Fruit fly (Drosophila melanogaster) whole organism: Measurements from ENCODE around the gene Pcyt1.

Experiments
- CG8478 ChIP-seq: fragments of >200 bp; optimal IDR thresholded peaks from 2 replicates; lab custom pipeline; 2018; ENCODE audit warnings: inconsistent platforms
- Dll ChIP-seq: fragments of >200 bp; optimal IDR thresholded peaks from 2 replicates; lab custom pipeline; 2017
- EcR ChIP-seq, 2 experiments: fragments of >200 bp; optimal IDR thresholded peaks; 2 replicates each; lab custom pipeline; 2017; ENCODE audit warnings: missing biosample characterization in 2 of 2, missing genetic modification characterization in 2 of 2, missing genetic modification reagents in 2 of 2
- pan ChIP-seq: fragments of >200 bp; optimal IDR thresholded peaks from 2 replicates; lab custom pipeline; 2017
- psq ChIP-seq: fragments of >200 bp; optimal IDR thresholded peaks from 2 replicates; lab custom pipeline; 2017
- usp ChIP-seq: fragments of >200 bp; optimal IDR thresholded peaks from 2 replicates; lab custom pipeline; 2017; ENCODE audit warnings: missing biosample characterization, missing genetic modification characterization, mixed read lengths

Gene Pcyt1

DNA sequence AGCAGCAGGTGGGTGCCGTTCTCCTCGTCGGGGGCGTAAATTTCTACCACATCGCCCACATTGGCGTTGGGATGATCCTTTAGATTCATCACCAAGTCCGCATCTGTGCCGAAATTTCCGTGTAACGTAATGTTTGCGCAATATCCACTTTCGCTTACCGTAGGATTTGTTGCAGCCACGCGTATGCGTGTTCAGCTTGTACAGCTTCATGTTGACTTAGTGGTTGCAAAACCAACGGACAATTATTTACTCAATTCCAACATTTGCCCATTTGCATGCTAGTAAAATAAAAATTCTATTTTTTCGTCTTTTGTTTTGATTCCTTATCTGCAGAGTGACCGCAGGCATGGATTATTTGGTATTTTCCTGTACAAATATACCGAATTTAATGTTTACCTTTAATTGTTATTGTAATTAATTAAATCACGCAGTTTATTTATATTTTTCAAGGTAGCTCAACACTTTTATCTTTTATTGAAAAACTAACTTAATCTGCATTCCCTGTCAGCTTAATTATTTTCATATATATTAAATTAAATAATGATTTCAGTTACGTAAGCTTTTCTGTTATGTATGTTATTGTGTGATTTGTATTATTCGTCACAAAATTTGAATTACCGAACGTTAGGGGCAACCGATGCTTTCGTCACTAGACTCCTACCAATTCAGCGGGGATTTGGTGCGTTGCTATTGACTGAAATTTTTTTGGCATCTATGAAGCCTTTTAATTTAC lies 12.0 kb upstream of the Pcyt1 start, which contains the start of gene Iml1:
Iml1 (minus strand) TSS at position 336 of the 733 bp plus-strand sequence.
- TF ChIP-seq usp (GFP tag; lab: Kevin White, UChicago) (no peak), EcR (GFP tag; optimal IDR thresholded peaks at IDR 0.05; lab: Kevin White, UChicago) (no peak), CG8478 (no peak), Dll (lab: Kevin White, UChicago) (no peak), pan (no peak), psq (lab: Kevin White, UChicago) (no peak)

DNA sequence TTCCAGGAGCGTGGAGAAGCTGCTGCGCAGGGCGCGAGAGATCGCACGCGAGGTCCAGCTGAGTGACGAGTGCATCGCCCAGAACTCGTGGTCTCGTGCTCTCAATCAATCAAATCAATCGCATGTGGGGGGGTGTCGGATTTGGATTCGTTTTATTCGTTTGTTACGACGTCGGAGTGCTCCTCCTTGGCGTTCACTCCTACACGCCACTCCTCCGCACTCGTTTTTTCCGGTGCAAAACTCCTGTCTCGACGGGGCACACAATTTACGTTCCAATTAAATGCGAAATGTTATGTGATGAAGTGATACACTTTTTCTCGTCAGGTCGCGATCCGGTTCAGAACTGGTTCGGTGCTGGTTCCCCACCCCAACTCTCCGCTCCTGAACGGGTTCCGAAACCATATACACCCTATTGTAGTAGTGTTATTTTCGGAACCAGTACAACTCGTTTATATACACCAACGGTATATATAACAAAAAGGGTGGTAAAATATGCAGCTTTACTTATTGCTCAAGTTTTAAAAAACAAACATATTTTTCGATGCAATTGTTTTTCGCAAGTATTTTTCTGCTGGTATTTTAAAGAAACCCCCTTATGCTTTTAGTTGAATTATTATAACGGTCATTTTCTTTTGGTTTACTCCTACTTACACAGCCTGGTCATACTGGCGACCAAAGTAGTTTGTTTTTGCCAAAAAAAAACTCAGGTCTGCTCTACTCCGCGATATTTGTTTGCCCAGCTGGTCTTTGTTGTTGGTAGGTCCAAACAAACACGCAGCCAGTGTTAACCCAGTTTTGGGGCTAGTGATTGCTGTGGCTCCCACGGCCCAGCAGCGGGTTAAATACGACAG lies 9.2 kb upstream of the Pcyt1 start, which contains the start of the genes CG12091 and pns:
CG12091 (minus strand) TSS at position 349 of the 851 bp plus-strand sequence.
pns (plus strand) TSS at position 651 of the 851 bp plus-strand sequence.
- no peak for TF ChIP-seq usp (GFP tag; lab: Kevin White, UChicago)
- no peak for TF ChIP-seq Dll (lab: Kevin White, UChicago)
- no peak for TF ChIP-seq EcR (GFP tag; optimal IDR thresholded peaks at IDR 0.05; lab: Kevin White, UChicago)
- TF ChIP-seq pan = no peak
- TF ChIP-seq psq (lab: Kevin White, UChicago) = no peak
- no peak for TF ChIP-seq CG8478

DNA sequence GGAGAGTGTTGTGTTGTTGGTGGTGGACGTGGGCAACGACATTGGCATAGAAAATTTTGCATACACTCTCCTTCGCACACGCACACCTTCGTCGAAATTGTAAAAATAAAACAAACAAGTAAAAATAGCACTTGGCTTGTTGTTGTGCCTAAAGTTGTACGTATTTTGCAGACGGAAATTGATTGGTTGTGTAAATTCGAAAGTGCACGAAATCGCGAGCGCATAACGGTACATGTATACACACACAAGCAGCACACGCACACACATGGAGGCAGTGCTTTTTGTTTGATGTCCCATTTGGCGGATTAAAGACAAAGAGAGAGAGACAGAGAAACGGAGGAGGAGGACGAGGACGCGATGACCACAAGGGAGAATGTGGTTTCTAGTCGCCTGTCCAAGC lies 8.5 kb upstream of the Pcyt1 start:
- no peak for TF ChIP-seq EcR (GFP tag; optimal IDR thresholded peaks at IDR 0.05; lab: Kevin White, UChicago)
- TF ChIP-seq pan = no peak
- TF ChIP-seq CG8478 = no peak
- TF ChIP-seq Dll (lab: Kevin White, UChicago) = no peak

DNA sequence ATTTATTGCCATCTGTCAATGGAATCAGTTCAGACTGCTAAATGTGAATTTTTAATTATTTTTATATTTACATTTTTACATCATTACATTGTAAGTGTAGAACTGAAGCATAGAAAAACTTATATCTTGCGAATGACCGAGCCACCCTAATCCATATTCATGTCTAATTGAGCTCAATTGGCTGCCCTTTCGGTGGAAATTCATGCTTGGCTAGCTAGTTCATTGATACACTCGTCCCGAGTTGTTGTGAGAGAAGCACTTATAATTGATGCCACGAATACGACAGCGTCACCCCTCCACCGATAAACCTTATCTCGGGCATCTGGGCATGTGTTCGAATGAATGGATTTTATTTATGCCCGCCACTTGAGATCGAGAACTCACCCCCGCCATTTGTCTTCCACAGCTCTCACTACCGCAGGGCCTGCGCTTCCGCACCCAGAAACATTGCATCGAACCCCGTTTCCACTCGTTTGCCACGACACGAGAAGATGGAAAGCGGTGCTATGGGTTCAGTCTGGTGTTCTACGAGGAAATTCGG lies 7.5 kb upstream of the Pcyt1 start:
- TF ChIP-seq usp (GFP tag; lab: Kevin White, UChicago) (no peak), EcR (GFP tag; optimal IDR thresholded peaks at IDR 0.05; lab: Kevin White, UChicago) (no peak), psq (lab: Kevin White, UChicago) (no peak), CG8478 (no peak), Dll (lab: Kevin White, UChicago) (no peak), pan (no peak)

DNA sequence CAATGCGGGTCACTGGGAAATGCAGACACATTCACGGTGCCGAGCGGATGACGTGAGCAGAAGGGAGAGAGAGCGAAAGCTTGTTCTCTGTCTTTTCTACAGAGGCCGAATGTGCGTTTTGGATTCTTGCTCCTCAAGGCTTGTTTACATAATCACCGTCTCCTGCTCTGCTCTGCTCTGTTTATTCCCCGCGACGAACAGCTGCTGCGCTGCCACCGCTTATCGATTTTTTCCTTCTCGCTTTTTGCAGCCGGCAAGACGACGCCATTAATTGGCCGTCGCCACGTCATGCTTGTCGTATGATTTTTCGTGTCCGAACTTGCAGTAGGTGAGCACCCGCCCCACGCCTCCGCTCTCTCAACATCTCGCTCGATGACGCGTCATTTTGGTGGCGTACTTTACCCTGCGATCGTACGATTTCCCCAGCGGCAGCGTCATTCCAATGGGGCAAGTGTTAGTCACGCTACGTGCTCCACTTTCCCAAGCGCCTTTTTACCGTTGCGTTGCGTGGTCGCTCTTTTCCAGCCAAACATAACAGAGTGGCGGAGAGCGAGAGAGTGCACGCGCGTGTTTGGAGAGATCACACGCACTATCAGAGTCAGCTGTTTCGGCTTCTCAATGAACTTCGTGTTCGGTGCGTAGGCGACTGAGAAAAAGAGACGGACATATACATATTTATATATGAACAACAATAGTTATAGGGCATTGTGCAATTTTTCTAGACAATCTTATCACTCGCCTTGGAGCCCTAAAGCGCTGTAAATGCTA lies 641 bp downstream of the Pcyt1 start:
- TF ChIP-seq Dll (lab: Kevin White, UChicago) (peak; percentile 77), EcR (GFP tag; optimal IDR thresholded peaks at IDR 0.05; lab: Kevin White, UChicago) (no peak)

DNA sequence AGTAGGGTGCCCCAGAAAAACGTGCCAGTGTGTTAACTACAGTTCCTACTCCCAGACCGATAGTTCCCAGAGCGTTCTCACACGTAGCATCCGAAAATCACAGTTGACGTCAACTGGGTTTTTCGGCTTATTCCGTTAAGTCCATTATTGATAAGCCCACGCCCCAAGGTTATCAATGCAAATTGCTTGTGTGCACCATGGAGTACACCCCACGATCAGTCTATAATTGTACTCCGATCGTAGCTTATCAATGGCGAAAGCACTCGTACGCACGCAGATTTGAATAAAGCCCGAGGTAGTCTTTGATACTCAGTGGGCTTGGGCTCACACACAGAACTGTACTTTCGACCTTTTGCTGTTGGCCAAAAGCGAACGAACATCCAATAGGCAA lies 1.2 kb downstream of the Pcyt1 start:
- TF ChIP-seq Dll (lab: Kevin White, UChicago) (no peak), usp (GFP tag; lab: Kevin White, UChicago) (no peak), EcR (GFP tag; optimal IDR thresholded peaks at IDR 0.05; lab: Kevin White, UChicago) (no peak)

DNA sequence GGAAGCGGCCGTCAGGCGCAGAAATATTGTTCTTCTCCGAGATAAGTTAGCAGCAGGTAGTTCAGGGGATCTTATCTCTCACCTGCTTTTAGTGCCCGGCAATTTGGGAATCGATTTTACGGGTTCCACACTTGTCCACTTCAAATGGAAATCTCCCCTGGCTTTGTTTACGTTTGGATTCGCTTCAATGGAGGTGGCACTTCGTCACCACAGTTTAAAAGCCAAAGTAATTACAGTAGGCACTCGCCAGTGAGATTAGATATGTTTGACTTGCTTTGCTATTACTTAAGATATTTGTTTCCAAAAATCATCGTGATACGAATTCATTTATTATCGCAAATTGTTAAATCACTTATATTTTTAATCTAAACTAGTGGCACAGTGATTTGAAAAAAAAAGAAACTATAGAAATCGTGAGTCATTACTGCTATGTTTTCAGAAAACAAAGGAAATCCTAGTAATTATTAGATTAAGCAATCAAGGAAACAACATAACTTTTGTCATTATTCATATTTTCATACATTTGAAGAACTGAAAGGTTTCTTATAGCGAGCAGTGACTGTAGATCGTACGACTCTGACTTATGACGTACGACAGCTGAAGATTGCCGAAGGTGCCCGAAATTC lies 2.6 kb downstream of the Pcyt1 start:
- TF ChIP-seq EcR (GFP tag; optimal IDR thresholded peaks at IDR 0.05; lab: Kevin White, UChicago) (no peak), CG8478 (no peak), pan (no peak), psq (lab: Kevin White, UChicago) (no peak), usp (GFP tag; lab: Kevin White, UChicago) (no peak), Dll (lab: Kevin White, UChicago) (no peak)

DNA sequence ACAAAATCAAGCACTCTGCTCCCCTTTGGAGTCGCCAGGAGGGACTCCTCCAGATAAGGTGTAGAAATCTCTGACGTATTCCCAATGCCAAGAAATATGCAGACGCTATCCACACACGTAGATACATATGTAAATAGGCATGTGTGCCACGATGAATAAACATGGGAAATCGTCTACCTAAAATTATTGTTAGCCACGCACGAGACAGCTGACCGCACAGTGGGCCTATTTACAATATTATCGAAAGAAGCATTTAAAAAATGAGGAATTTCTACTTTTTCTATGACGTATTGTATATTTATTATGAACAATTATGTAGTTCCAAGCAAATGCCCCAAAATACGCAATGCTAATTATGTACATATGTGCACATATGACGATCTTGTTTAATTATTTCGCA lies 3.3 kb downstream of the Pcyt1 start:
- no peak for TF ChIP-seq pan
- TF ChIP-seq CG8478 = no peak
- no peak for TF ChIP-seq EcR (GFP tag; optimal IDR thresholded peaks at IDR 0.05; lab: Kevin White, UChicago)
- TF ChIP-seq Dll (lab: Kevin White, UChicago) = no peak
- no peak for TF ChIP-seq psq (lab: Kevin White, UChicago)
- no peak for TF ChIP-seq usp (GFP tag; lab: Kevin White, UChicago)

DNA sequence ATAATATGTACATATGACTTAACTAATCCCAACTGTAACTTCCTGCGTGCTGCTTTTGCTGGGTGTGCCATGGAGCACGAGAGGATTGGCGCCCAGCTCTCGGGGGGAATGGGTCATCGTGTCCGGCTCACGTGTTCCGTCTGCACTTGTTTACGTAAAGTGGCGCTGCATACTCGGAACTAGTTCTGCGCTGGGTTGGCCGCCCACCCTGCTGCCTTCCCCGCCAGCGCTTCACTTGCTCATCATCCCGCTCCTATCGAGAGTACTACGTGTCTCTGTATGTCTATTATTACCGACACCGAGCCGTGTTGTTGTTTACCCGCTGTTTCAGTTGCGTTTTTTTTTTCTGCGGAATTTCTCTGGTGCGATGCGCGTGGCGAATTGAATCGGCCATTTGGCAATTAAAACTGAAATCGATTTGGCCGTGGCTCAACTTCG lies 3.8 kb downstream of the Pcyt1 start:
- TF ChIP-seq EcR (GFP tag; optimal IDR thresholded peaks at IDR 0.05; lab: Kevin White, UChicago) (no peak), usp (GFP tag; lab: Kevin White, UChicago) (no peak)

DNA sequence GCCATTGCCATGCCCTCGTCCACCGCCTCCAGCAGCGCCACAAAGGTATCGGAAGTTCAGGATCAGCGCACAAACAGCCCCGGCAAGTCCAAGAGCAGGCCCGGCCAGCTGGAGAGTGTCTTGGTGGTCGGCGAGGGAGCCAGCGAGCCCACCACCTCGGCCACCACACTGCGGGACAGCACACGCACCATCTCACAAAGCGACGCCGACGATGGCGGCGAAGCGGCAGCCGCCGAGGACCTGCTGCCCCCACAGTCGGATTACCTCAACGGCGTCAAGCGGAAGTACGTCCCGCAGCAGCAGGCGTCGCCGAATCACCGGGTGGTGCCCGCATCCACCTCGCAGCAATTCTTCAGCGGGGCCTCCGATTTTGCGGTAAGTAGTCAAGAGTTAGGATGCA lies 5.0 kb downstream of the Pcyt1 start:
- TF ChIP-seq Dll (lab: Kevin White, UChicago) (no peak), psq (lab: Kevin White, UChicago) (no peak), usp (GFP tag; lab: Kevin White, UChicago) (no peak), CG8478 (no peak), EcR (GFP tag; optimal IDR thresholded peaks at IDR 0.05; lab: Kevin White, UChicago) (no peak), pan (no peak)

DNA sequence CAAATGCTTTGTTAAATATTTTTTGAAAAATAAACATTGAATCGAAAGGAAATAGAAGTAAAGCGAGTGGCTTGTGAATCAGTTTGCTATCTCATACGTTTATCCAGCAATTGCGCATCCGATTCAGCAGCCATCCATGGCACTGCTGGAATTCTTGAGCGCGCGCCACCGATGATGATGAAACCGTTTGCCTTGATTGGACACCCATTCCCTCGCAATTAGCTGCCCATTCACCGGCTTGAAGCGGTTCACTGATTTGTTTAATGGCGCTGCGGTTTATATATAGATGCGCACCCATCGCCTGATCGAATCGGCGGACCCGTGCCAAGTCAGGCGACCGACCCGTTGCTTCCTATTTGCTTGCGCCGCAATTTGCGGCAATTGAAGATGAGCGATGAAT lies 7.3 kb downstream of the Pcyt1 start, which contains the start of gene Pcyt2:
Pcyt2 (plus strand) TSS at position 301 of the 400 bp plus-strand sequence.
- TF ChIP-seq Dll (lab: Kevin White, UChicago) (no peak), CG8478 (no peak), EcR (GFP tag; optimal IDR thresholded peaks at IDR 0.05; lab: Kevin White, UChicago) (no peak), psq (lab: Kevin White, UChicago) (no peak), usp (GFP tag; lab: Kevin White, UChicago) (no peak), pan (no peak)
